Fruit fly (Drosophila melanogaster) S2 (cell line): Measurements from ENCODE around the gene CG9391.
A peak's percentile ranks its signal among the peaks of the same experiment; 100 is the strongest.

ENCODE experiments used
- CG8478 ChIP-seq: fragments of >200 bp; optimal IDR thresholded peaks from 2 replicates; lab custom pipeline; 2018
- CTCF ChIP-seq, 2 experiments: fragments of >200 bp; optimal IDR thresholded peaks; 2 replicates each; lab custom pipeline; 2018

The CG9391 gene

dm6 chr3L:21285639-21286338 is 17.7 kb upstream of the CG9391 start, which contains the start of the genes CG12974 and pzg:
Gene CG12974 (minus strand): TSS chr3L:21285962.
Gene pzg (plus strand): TSS chr3L:21286099.
- TF ChIP-seq CTCF (optimal IDR thresholded peaks at IDR 0.05; lab: Kevin White, UChicago) (peak; percentile 88 to 90), CG8478 (lab: Kevin White, UChicago) (no peak)

dm6 chr3L:21284720-21285638 is 16.8 kb upstream of the CG9391 start:
- no peak for TF ChIP-seq CTCF (optimal IDR thresholded peaks at IDR 0.05; lab: Kevin White, UChicago)
- TF ChIP-seq CG8478 (lab: Kevin White, UChicago): no peak

- TF ChIP-seq CG8478 (lab: Kevin White, UChicago) (no peak), CTCF (optimal IDR thresholded peaks at IDR 0.05; lab: Kevin White, UChicago) (no peak)
Observed at dm6 chr3L:21283795-21284194, 15.7 kb upstream of the CG9391 start.

dm6 chr3L:21282741-21283140 is 14.6 kb upstream of the CG9391 start:
- TF ChIP-seq CTCF (optimal IDR thresholded peaks at IDR 0.05; lab: Kevin White, UChicago) (no peak), CG8478 (lab: Kevin White, UChicago) (no peak)

- no peak for TF ChIP-seq CG8478 (lab: Kevin White, UChicago)
- no peak for TF ChIP-seq CTCF (optimal IDR thresholded peaks at IDR 0.05; lab: Kevin White, UChicago)
Observed at dm6 chr3L:21281706-21282105, 13.6 kb upstream of the CG9391 start.

dm6 chr3L:21280996-21281691 is 13.0 kb upstream of the CG9391 start, which contains the start of gene ppl:
Gene ppl (minus strand): TSS chr3L:21281506.
- TF ChIP-seq CTCF (optimal IDR thresholded peaks at IDR 0.05; lab: Kevin White, UChicago): peak in 1 of 2 experiments; percentile 18
- no peak for TF ChIP-seq CG8478 (lab: Kevin White, UChicago)

dm6 chr3L:21279876-21280566 is 11.9 kb upstream of the CG9391 start, which contains the start of gene AcCoAS:
Gene AcCoAS (minus strand): TSS chr3L:21280243.
- no peak for TF ChIP-seq CG8478 (lab: Kevin White, UChicago)
- no peak for TF ChIP-seq CTCF (optimal IDR thresholded peaks at IDR 0.05; lab: Kevin White, UChicago)

- no peak for TF ChIP-seq CG8478 (lab: Kevin White, UChicago)
- no peak for TF ChIP-seq CTCF (optimal IDR thresholded peaks at IDR 0.05; lab: Kevin White, UChicago)
Observed at dm6 chr3L:21279168-21279567, 11.0 kb upstream of the CG9391 start.

dm6 chr3L:21277897-21278530 is 9.9 kb upstream of the CG9391 start:
- TF ChIP-seq CG8478 (lab: Kevin White, UChicago) (no peak), CTCF (optimal IDR thresholded peaks at IDR 0.05; lab: Kevin White, UChicago) (no peak)

dm6 chr3L:21276296-21277257 is 8.4 kb upstream of the CG9391 start:
- TF ChIP-seq CTCF (optimal IDR thresholded peaks at IDR 0.05; lab: Kevin White, UChicago): no peak
- no peak for TF ChIP-seq CG8478 (lab: Kevin White, UChicago)

dm6 chr3L:21275921-21276295 is 7.8 kb upstream of the CG9391 start:
- TF ChIP-seq CG8478 (lab: Kevin White, UChicago): no peak
- peak; percentile 21 to 29 for TF ChIP-seq CTCF (optimal IDR thresholded peaks at IDR 0.05; lab: Kevin White, UChicago)

dm6 chr3L:21273504-21273903 is 5.4 kb upstream of the CG9391 start:
- no peak for TF ChIP-seq CTCF (optimal IDR thresholded peaks at IDR 0.05; lab: Kevin White, UChicago)
- no peak for TF ChIP-seq CG8478 (lab: Kevin White, UChicago)
